Worm (Caenorhabditis elegans) whole organism, L2 larva: Measurements from ENCODE around the gene ZK1128.1.

Experiments used
- C34F6.9 ChIP-seq: fragments of 150-350 bp; optimal IDR thresholded peaks from 2 replicates; lab custom pipeline; 2014; ENCODE audit warnings: missing biosample characterization, missing genetic modification characterization
- F13H6.1 ChIP-seq: sonication (generic microtip); optimal IDR thresholded peaks from 2 replicates; lab custom pipeline; 2016; ENCODE audit warnings: missing genetic modification characterization, missing compliant biosample characterization
- R02D3.7 ChIP-seq: fragments of 150-350 bp; optimal IDR thresholded peaks from 2 replicates; lab custom pipeline; 2014; ENCODE audit warnings: missing biosample characterization, missing genetic modification characterization
- Y55F3AM.14 ChIP-seq: fragments of 200-800 bp; sonication (Bioruptor generic); optimal IDR thresholded peaks from 2 replicates; lab custom pipeline; 2018; ENCODE audit warnings: mild to moderate bottlenecking, missing genetic modification characterization, missing compliant biosample characterization
- ZK546.5 ChIP-seq: sonication (generic microtip); optimal IDR thresholded peaks from 2 replicates; lab custom pipeline; 2017; ENCODE audit warnings: missing biosample characterization, missing genetic modification characterization
- aly-2 ChIP-seq: fragments of 150-350 bp; optimal IDR thresholded peaks from 2 replicates; lab custom pipeline; 2014; ENCODE audit warnings: missing biosample characterization, missing genetic modification characterization
- ama-1 ChIP-seq: fragments of 150-350 bp; optimal IDR thresholded peaks from 2 replicates; lab custom pipeline; 2018; ENCODE audit warnings: inconsistent platforms
- ceh-16 ChIP-seq: fragments of 150-350 bp; optimal IDR thresholded peaks from 2 replicates; lab custom pipeline; 2014; ENCODE audit warnings: missing biosample characterization, missing genetic modification characterization
- ceh-82 ChIP-seq: fragments of 150-350 bp; optimal IDR thresholded peaks from 2 replicates; lab custom pipeline; 2014; ENCODE audit warnings: missing biosample characterization, missing genetic modification characterization
- crh-2 ChIP-seq: sonication (generic microtip); optimal IDR thresholded peaks from 2 replicates; lab custom pipeline; 2017; ENCODE audit warnings: missing biosample characterization, missing genetic modification characterization
- dmd-4 ChIP-seq: sonication (generic microtip); optimal IDR thresholded peaks from 2 replicates; lab custom pipeline; 2017; ENCODE audit warnings: missing biosample characterization, missing genetic modification characterization
- egl-27 ChIP-seq: sonication (generic microtip); optimal IDR thresholded peaks from 3 replicates; lab custom pipeline; 2017; ENCODE audit warnings: missing biosample characterization, missing genetic modification reagents, missing genetic modification characterization
- elt-1 ChIP-seq: fragments of 150-350 bp; optimal IDR thresholded peaks from 2 replicates; lab custom pipeline; 2014; ENCODE audit warnings: missing biosample characterization, missing genetic modification characterization
- fos-1 ChIP-seq: fragments of 150-350 bp; optimal IDR thresholded peaks from 2 replicates; lab custom pipeline; 2014; ENCODE audit warnings: missing biosample characterization, missing genetic modification characterization
- lin-13 ChIP-seq: fragments of 150-350 bp; optimal IDR thresholded peaks from 2 replicates; lab custom pipeline; 2014; ENCODE audit warnings: missing biosample characterization, missing genetic modification reagents, missing genetic modification characterization
- lsy-2 ChIP-seq, 2 experiments: fragments of 150-350 bp in 1 of 2; sonication (generic microtip) in 1 of 2; optimal IDR thresholded peaks; 2 replicates each; lab custom pipeline; 2014 to 2017; ENCODE audit warnings: missing biosample characterization in 2 of 2, missing genetic modification characterization in 2 of 2
- mab-5 ChIP-seq: fragments of 150-350 bp; optimal IDR thresholded peaks from 2 replicates; lab custom pipeline; 2014; ENCODE audit warnings: missing biosample characterization, missing genetic modification characterization
- mbf-1 ChIP-seq: sonication (generic microtip); optimal IDR thresholded peaks from 2 replicates; lab custom pipeline; 2017; ENCODE audit warnings: missing biosample characterization, missing genetic modification characterization
- mdl-1 ChIP-seq, 2 experiments: fragments of 150-350 bp in 1 of 2; sonication (generic microtip) in 1 of 2; optimal IDR thresholded peaks; 2 replicates each; lab custom pipeline; 2017; ENCODE audit warnings: missing biosample characterization in 2 of 2, missing genetic modification characterization in 2 of 2
- nhr-10 ChIP-seq: sonication (generic microtip); optimal IDR thresholded peaks from 2 replicates; lab custom pipeline; 2017; ENCODE audit warnings: missing biosample characterization, missing genetic modification characterization
- nhr-129 ChIP-seq: fragments of 150-350 bp; optimal IDR thresholded peaks from 2 replicates; lab custom pipeline; 2014; ENCODE audit warnings: missing biosample characterization, missing genetic modification characterization
- nhr-21 ChIP-seq: fragments of 150-350 bp; optimal IDR thresholded peaks from 2 replicates; lab custom pipeline; 2014; ENCODE audit warnings: missing biosample characterization, missing genetic modification characterization
- nhr-237 ChIP-seq: fragments of 150-350 bp; optimal IDR thresholded peaks from 2 replicates; lab custom pipeline; 2014; ENCODE audit warnings: missing biosample characterization, missing genetic modification characterization
- nhr-6 ChIP-seq: fragments of 150-350 bp; optimal IDR thresholded peaks from 2 replicates; lab custom pipeline; 2014; ENCODE audit warnings: missing biosample characterization, missing genetic modification characterization
- peb-1 ChIP-seq: fragments of 150-350 bp; optimal IDR thresholded peaks from 2 replicates; lab custom pipeline; 2014; ENCODE audit warnings: missing biosample characterization, missing genetic modification characterization
- skn-1 ChIP-seq: sonication (generic microtip); optimal IDR thresholded peaks from 2 replicates; lab custom pipeline; 2017; ENCODE audit warnings: missing biosample characterization, missing genetic modification characterization
- sma-9 ChIP-seq, 2 experiments: fragments of 150-350 bp in 1 of 2; sonication (generic microtip) in 1 of 2; optimal IDR thresholded peaks; 2 replicates each; lab custom pipeline; 2014 to 2016; ENCODE audit warnings: missing genetic modification characterization in 2 of 2, mild to moderate bottlenecking in 1 of 2, missing biosample characterization in 1 of 2, missing compliant biosample characterization in 1 of 2, missing genetic modification reagents in 1 of 2, moderate library complexity in 1 of 2
- unc-55 ChIP-seq: fragments of 150-350 bp; sonication (generic microtip); optimal IDR thresholded peaks from 3 replicates; lab custom pipeline; 2014; ENCODE audit warnings: missing biosample characterization, missing genetic modification reagents, missing genetic modification characterization
- unc-62 ChIP-seq: fragments of 150-350 bp; optimal IDR thresholded peaks from 2 replicates; lab custom pipeline; 2014; ENCODE audit warnings: missing biosample characterization, missing genetic modification reagents, missing genetic modification characterization
- ztf-1 ChIP-seq: fragments of 200-800 bp; sonication (Bioruptor generic); conservative IDR thresholded peaks from 2 replicates; pipeline ENCODE4 v1.3.6; 2022; ENCODE audit warnings: missing genetic modification characterization, missing compliant biosample characterization
- ztf-11 ChIP-seq: sonication (generic microtip); optimal IDR thresholded peaks from 2 replicates; lab custom pipeline; 2017; ENCODE audit warnings: missing biosample characterization, missing genetic modification characterization
- ztf-4 ChIP-seq: fragments of 150-350 bp; optimal IDR thresholded peaks from 2 replicates; lab custom pipeline; 2014; ENCODE audit warnings: missing biosample characterization, missing genetic modification characterization

The ZK1128.1 gene

ce11 chrIII:10120076-10120831, 5.7 kb upstream of the ZK1128.1 start, which contains the start of the genes gtf-2H3 and ham-3:
Gene gtf-2H3 (minus strand): TSS chrIII:10120148.
Gene ham-3 (plus strand): TSS chrIII:10120781.
- TF ChIP-seq unc-55 (GFP tag; lab: Kevin White, UChicago) (peak; percentile 34), ceh-16 (tag; lab: Kevin White, UChicago) (no peak), unc-62 (GFP tag; lab: Kevin White, UChicago) (no peak), F13H6.1 (tag; lab: Kevin White, UChicago) (no peak), egl-27 (tag; lab: Kevin White, UChicago) (no peak), lsy-2 (tag; optimal IDR thresholded peaks at IDR 0.05; lab: Kevin White, UChicago) (peak in 1 of 2 experiments; percentile 13), C34F6.9 (peak; percentile 40)
- TF ChIP-seq, all 48 proteins: peak for 3

- no peak for TF ChIP-seq egl-27 (tag; lab: Kevin White, UChicago)
- no peak for TF ChIP-seq Y55F3AM.14 (GFP tag; lab: Kevin White, UChicago)
- no peak for TF ChIP-seq mab-5
- no peak for TF ChIP-seq crh-2 (tag; lab: Kevin White, UChicago)
- TF ChIP-seq nhr-21 (tag; lab: Kevin White, UChicago), result no peak
- no peak for TF ChIP-seq elt-1 (tag; lab: Kevin White, UChicago)
- TF ChIP-seq nhr-10 (tag; lab: Kevin White, UChicago), result no peak
These were observed 4.3 kb upstream of the ZK1128.1 start, which contains the start of gene ZK1128.3 for ce11 chrIII:10118818-10119217. Gene ZK1128.3 (minus strand): TSS chrIII:10118918.

- TF ChIP-seq mdl-1 (tag; optimal IDR thresholded peaks at IDR 0.05; lab: Kevin White, UChicago), result no peak
- no peak for TF ChIP-seq R02D3.7 (tag; lab: Kevin White, UChicago)
- no peak for TF ChIP-seq nhr-21 (tag; lab: Kevin White, UChicago)
- TF ChIP-seq nhr-129 (tag; lab: Kevin White, UChicago), result no peak
- no peak for TF ChIP-seq dmd-4
- no peak for TF ChIP-seq ztf-4 (tag; lab: Kevin White, UChicago)
These were observed 1.6 kb downstream of the ZK1128.1 start, which contains the start of gene vps-29 for ce11 chrIII:10112958-10113357. Gene vps-29 (minus strand): TSS chrIII:10113058.

- TF ChIP-seq nhr-10 (tag; lab: Kevin White, UChicago) (no peak), nhr-21 (tag; lab: Kevin White, UChicago) (no peak), ztf-1 (GFP tag; lab: Robert Waterston, UW) (no peak)
These were observed 5.6 kb downstream of the ZK1128.1 start, which contains the start of gene T16H12.9 for ce11 chrIII:10108995-10109394. Gene T16H12.9 (plus strand): TSS chrIII:10109295.

- no peak for TF ChIP-seq nhr-237 (tag; lab: Kevin White, UChicago)
- no peak for TF ChIP-seq aly-2 (tag; lab: Kevin White, UChicago)
- TF ChIP-seq ceh-82 (tag; lab: Kevin White, UChicago), result no peak
- TF ChIP-seq Y55F3AM.14 (GFP tag; lab: Kevin White, UChicago), result no peak
- TF ChIP-seq, all 48 proteins: peak for 0
These were observed 8.2 kb downstream of the ZK1128.1 start, which contains the start of gene srt-55 for ce11 chrIII:10106390-10106789. Gene srt-55 (minus strand): TSS chrIII:10106490.

- TF ChIP-seq mdl-1 (tag; optimal IDR thresholded peaks at IDR 0.05; lab: Kevin White, UChicago) (no peak), ZK546.5 (tag; lab: Kevin White, UChicago) (no peak), mbf-1 (tag; lab: Kevin White, UChicago) (no peak), sma-9 (GFP tag; optimal IDR thresholded peaks at IDR 0.05; lab: Kevin White, UChicago) (no peak), sma-9 (tag; optimal IDR thresholded peaks at IDR 0.05; lab: Kevin White, UChicago) (no peak)
These were observed 13.2 kb downstream of the ZK1128.1 start, which contains the start of gene kel-10 for ce11 chrIII:10101352-10101751. Gene kel-10 (minus strand): TSS chrIII:10101452.

- no peak for TF ChIP-seq ZK546.5 (tag; lab: Kevin White, UChicago)
- TF ChIP-seq F13H6.1 (tag; lab: Kevin White, UChicago), result no peak
- no peak for TF ChIP-seq elt-1 (tag; lab: Kevin White, UChicago)
- TF ChIP-seq peb-1 (tag; lab: Kevin White, UChicago), result no peak
- TF ChIP-seq skn-1 (tag; lab: Kevin White, UChicago), result no peak
- no peak for TF ChIP-seq fos-1 (tag; lab: Kevin White, UChicago)
- no peak for TF ChIP-seq nhr-21 (tag; lab: Kevin White, UChicago)
- no peak for TF ChIP-seq C34F6.9
- no peak for TF ChIP-seq nhr-10 (tag; lab: Kevin White, UChicago)
- TF ChIP-seq ztf-11 (tag; lab: Kevin White, UChicago), result no peak
- TF ChIP-seq lin-13 (GFP tag; lab: Kevin White, UChicago), result no peak
- TF ChIP-seq ama-1 (lab: Kevin White, UChicago), result no peak
- no peak for TF ChIP-seq nhr-6 (tag; lab: Kevin White, UChicago)
- TF ChIP-seq, all 48 proteins: peak for 0
These were observed 16.6 kb downstream of the ZK1128.1 start, which contains the start of gene spop-1 for ce11 chrIII:10097981-10098380. Gene spop-1 (minus strand): TSS chrIII:10098081.
